Worm (Caenorhabditis elegans) whole organism, early embryonic: ENCODE results near the gene col-13.

Experiments used
- B0310.2 ChIP-seq: sonication (generic microtip); optimal IDR thresholded peaks from 2 replicates; lab custom pipeline; 2016; ENCODE audit warnings: mild to moderate bottlenecking, missing genetic modification characterization, missing compliant biosample characterization
- F13C5.2 ChIP-seq: sonication (generic microtip); optimal IDR thresholded peaks from 2 replicates; lab custom pipeline; 2017; ENCODE audit warnings: mild to moderate bottlenecking, missing genetic modification characterization, inconsistent platforms, missing compliant biosample characterization
- ama-1 ChIP-seq: fragments of 150-350 bp; optimal IDR thresholded peaks from 2 replicates; lab custom pipeline; 2014
- ceh-13 ChIP-seq: fragments of 200-800 bp; sonication (Bioruptor generic); optimal IDR thresholded peaks from 2 replicates; lab custom pipeline; 2018; ENCODE audit warnings: mild to moderate bottlenecking, missing genetic modification characterization, missing compliant biosample characterization
- ceh-36 ChIP-seq: sonication (generic microtip); optimal IDR thresholded peaks from 2 replicates; lab custom pipeline; 2016; ENCODE audit warnings: missing genetic modification characterization, inconsistent platforms, missing compliant biosample characterization
- ets-7 ChIP-seq: sonication (generic microtip); optimal IDR thresholded peaks from 2 replicates; lab custom pipeline; 2016; ENCODE audit warnings: missing genotype, missing genetic modification characterization, missing compliant biosample characterization
- flt-1 ChIP-seq: fragments of 200-800 bp; sonication (Bioruptor generic); IDR thresholded peaks from 2 replicates; pipeline ENCODE4 v1.3.6; 2022; ENCODE audit warnings: missing genetic modification characterization, missing compliant biosample characterization
- hmg-4 ChIP-seq: fragments of 200-800 bp; sonication (Bioruptor generic); optimal IDR thresholded peaks from 2 replicates; lab custom pipeline; 2018; ENCODE audit warnings: mild to moderate bottlenecking, missing genetic modification characterization, missing compliant biosample characterization
- hnd-1 ChIP-seq: sonication (generic microtip); optimal IDR thresholded peaks from 2 replicates; lab custom pipeline; 2016; ENCODE audit warnings: missing genetic modification characterization, missing compliant biosample characterization
- pes-1 ChIP-seq: fragments of 200-800 bp; sonication (Bioruptor generic); IDR thresholded peaks from 2 replicates; pipeline ENCODE4 v1.3.6; 2022; ENCODE audit warnings: missing genetic modification reagents, missing genetic modification characterization, missing compliant biosample characterization
- sea-1 ChIP-seq: fragments of 200-800 bp; sonication (Bioruptor generic); conservative IDR thresholded peaks from 2 replicates; pipeline ENCODE4 v1.3.6; 2022; ENCODE audit warnings: missing genetic modification characterization, missing compliant biosample characterization
- tbx-37 ChIP-seq: fragments of 200-800 bp; sonication (Bioruptor generic); conservative IDR thresholded peaks from 2 replicates; pipeline ENCODE4 v1.3.6; 2022; ENCODE audit warnings: missing genetic modification reagents, missing genetic modification characterization, missing compliant biosample characterization
- tra-4 ChIP-seq: sonication (generic microtip); optimal IDR thresholded peaks from 2 replicates; lab custom pipeline; 2017; ENCODE audit warnings: missing genetic modification characterization, missing compliant biosample characterization

ce11 chrV:10416925-10417324 lies 4.8 kb downstream of the col-13 start, which contains the start of gene F15H10.10:
- TF ChIP-seq B0310.2 (tag; lab: Kevin White, UChicago) (no peak), flt-1 (GFP tag; lab: Robert Waterston, UW) (no peak), tbx-37 (no peak), ama-1 (no peak), pes-1 (GFP tag; lab: Robert Waterston, UW) (no peak), F13C5.2 (no peak), hnd-1 (tag; lab: Kevin White, UChicago) (no peak), tra-4 (tag; lab: Kevin White, UChicago) (no peak), sea-1 (no peak), hmg-4 (GFP tag; lab: Kevin White, UChicago) (no peak), ceh-36 (tag; lab: Kevin White, UChicago) (no peak), ceh-13 (GFP tag; lab: Kevin White, UChicago) (no peak), ets-7 (tag; lab: Kevin White, UChicago) (no peak)
